Worm (Caenorhabditis elegans) whole organism, young adult: Measurements from ENCODE around the gene fbxb-84.

Experiments used
- B0019.2 ChIP-seq: fragments of 200-800 bp; sonication (Bioruptor generic); conservative IDR thresholded peaks from 2 replicates; pipeline ENCODE4 v1.3.6; 2022; ENCODE audit warnings: missing genetic modification reagents, missing genetic modification characterization, missing compliant biosample characterization
- B0035.1 ChIP-seq: sonication (generic microtip); optimal IDR thresholded peaks from 2 replicates; lab custom pipeline; 2016; ENCODE audit warnings: missing genetic modification characterization, mild to moderate bottlenecking, missing compliant biosample characterization, missing genotype, missing genetic modification reagents
- B0261.1 ChIP-seq: sonication (generic microtip); optimal IDR thresholded peaks from 2 replicates; lab custom pipeline; 2016; ENCODE audit warnings: mild to moderate bottlenecking, missing genetic modification characterization, moderate library complexity, missing compliant biosample characterization
- C06A6.2 ChIP-seq: fragments of 200-800 bp; sonication (Bioruptor generic); conservative IDR thresholded peaks from 2 replicates; pipeline ENCODE4 v1.3.6; 2022; ENCODE audit warnings: missing genetic modification characterization, missing compliant biosample characterization
- ceh-100 ChIP-seq: fragments of 200-800 bp; sonication (Bioruptor generic); IDR thresholded peaks from 2 replicates; pipeline ENCODE4 v1.3.6; 2022; ENCODE audit warnings: missing genetic modification reagents, missing genetic modification characterization, missing compliant biosample characterization
- ceh-58 ChIP-seq: fragments of 200-800 bp; sonication (Bioruptor generic); IDR thresholded peaks from 2 replicates; pipeline ENCODE4 v1.3.6; 2022; ENCODE audit warnings: missing genetic modification characterization, missing compliant biosample characterization
- dpl-1 ChIP-seq: fragments of 150-350 bp; optimal IDR thresholded peaks from 2 replicates; lab custom pipeline; 2014; ENCODE audit warnings: missing biosample characterization, missing genetic modification reagents, missing genetic modification characterization
- let-607 ChIP-seq, 2 experiments: fragments of 200-800 bp in 1 of 2; sonication (Bioruptor generic) in 1 of 2; sonication (generic microtip) in 1 of 2; optimal IDR thresholded peaks; 2 replicates each; lab custom pipeline; 2016 to 2018; ENCODE audit warnings: mild to moderate bottlenecking in 2 of 2, missing compliant biosample characterization in 2 of 2, missing genetic modification characterization in 2 of 2, moderate library complexity in 2 of 2, missing genotype in 1 of 2
- pha-4 ChIP-seq: fragments of 150-350 bp; sonication (generic microtip); optimal IDR thresholded peaks from 2 replicates; lab custom pipeline; 2014; ENCODE audit warnings: missing biosample characterization, missing genetic modification reagents, missing genetic modification characterization
- snpc-4 ChIP-seq, 5 experiments: fragments of 150-350 bp in 1 of 5; sonication (generic microtip) in 4 of 5; optimal IDR thresholded peaks; 2 replicates each; lab custom pipeline; 2014 to 2018; ENCODE audit warnings: missing genetic modification characterization in 5 of 5, missing biosample characterization in 3 of 5, antibody characterized with exemption in 2 of 5, mild to moderate bottlenecking in 2 of 5, missing compliant biosample characterization in 2 of 5, missing genotype in 2 of 5, moderate library complexity in 2 of 5, missing genetic modification reagents in 1 of 5
- unc-62 ChIP-seq: fragments of 150-350 bp; optimal IDR thresholded peaks from 2 replicates; lab custom pipeline; 2014; ENCODE audit warnings: missing biosample characterization, missing genetic modification reagents, missing genetic modification characterization
- ztf-26 ChIP-seq: sonication (generic microtip); optimal IDR thresholded peaks from 2 replicates; lab custom pipeline; 2017; ENCODE audit warnings: missing genetic modification characterization, missing compliant biosample characterization

DNA sequence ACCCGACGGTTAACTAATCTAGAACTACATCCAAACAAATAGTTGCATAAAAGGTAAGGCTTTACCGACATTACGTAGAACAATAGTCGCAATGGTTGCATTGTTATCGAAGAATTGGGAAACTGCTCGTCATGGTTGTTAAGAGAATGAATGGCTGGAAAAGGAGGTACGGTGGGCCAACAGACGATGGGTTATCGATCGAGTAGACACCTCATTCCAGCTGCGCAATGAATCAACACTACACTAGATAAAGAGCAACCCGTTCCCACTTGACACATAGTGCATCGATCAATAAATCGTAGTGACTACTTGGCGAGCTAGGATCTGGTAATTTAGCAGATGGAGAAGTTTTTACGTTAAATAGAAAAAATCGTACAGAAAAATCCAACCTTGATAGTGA, 1.2 kb downstream of the fbxb-84 start, which contains the start of the genes T17A3.12 and fbxb-83:
- no peak for TF ChIP-seq unc-62 (GFP tag; lab: Kevin White, UChicago)
- TF ChIP-seq B0261.1, result no peak
- no peak for TF ChIP-seq dpl-1
- no peak for TF ChIP-seq B0035.1
- TF ChIP-seq ceh-100, result no peak
- TF ChIP-seq pha-4, result no peak
- TF ChIP-seq C06A6.2 (GFP tag; lab: Robert Waterston, UW), result no peak
- TF ChIP-seq ceh-58 (GFP tag; lab: Robert Waterston, UW), result no peak
- no peak for TF ChIP-seq ztf-26 (tag; lab: Kevin White, UChicago)
- TF ChIP-seq B0019.2 (GFP tag; lab: Robert Waterston, UW), result no peak
- TF ChIP-seq snpc-4 (GFP tag; optimal IDR thresholded peaks at IDR 0.05; lab: Kevin White, UChicago), result no peak
- TF ChIP-seq snpc-4 (tag; optimal IDR thresholded peaks at IDR 0.05; lab: Kevin White, UChicago), result no peak
- TF ChIP-seq let-607 (tag; optimal IDR thresholded peaks at IDR 0.05; lab: Kevin White, UChicago), result no peak
